Worm (Caenorhabditis elegans) whole organism, L3 larva: Measurements from ENCODE around the gene F58H1.6.

Experiments
- ceh-9 ChIP-seq: sonication (generic microtip); optimal IDR thresholded peaks from 2 replicates; lab custom pipeline; 2018; ENCODE audit warnings: missing biosample characterization, missing genetic modification characterization
- nhr-12 ChIP-seq: fragments of 150-350 bp; optimal IDR thresholded peaks from 2 replicates; lab custom pipeline; 2014; ENCODE audit warnings: missing biosample characterization, missing genetic modification characterization

DNA sequence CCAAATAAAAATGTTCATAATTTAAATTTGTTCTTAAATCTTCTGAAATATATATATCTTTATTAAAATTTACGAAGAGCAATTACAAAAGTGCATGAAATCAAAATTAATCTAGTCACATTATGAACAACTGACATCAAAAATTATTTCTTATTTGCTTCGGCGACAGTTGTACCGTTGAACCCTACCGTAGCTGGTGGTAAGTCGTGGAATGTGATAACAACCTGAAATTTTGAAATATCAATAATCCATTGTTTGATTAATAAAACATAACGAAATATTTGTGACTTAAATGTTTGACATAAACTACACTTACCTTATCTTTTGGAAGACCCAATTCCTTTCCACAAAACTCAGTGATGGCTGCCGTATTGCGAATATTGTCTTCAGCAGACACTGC is 34.3 kb downstream of the F58H1.6 start:
- TF ChIP-seq ceh-9 (tag; lab: Kevin White, UChicago) (no peak), nhr-12 (tag; lab: Kevin White, UChicago) (no peak)
